Worm (Caenorhabditis elegans): ENCODE measurements around the gene srw-15.

- TF ChIP-seq nhr-77 (tag; optimal IDR thresholded peaks at IDR 0.05) (no peak), pqm-1 (tag; optimal IDR thresholded peaks at IDR 0.05) (no peak), lin-39 (tag; optimal IDR thresholded peaks at IDR 0.05) (no peak)
Observed at ce11 chrV:15240215-15240614, 9.9 kb downstream of the srw-15 start, which contains the start of gene srw-11.

Data from whole organism, L3 larva.